Worm (Caenorhabditis elegans): ENCODE measurements around the gene F42A9.11.

DNA sequence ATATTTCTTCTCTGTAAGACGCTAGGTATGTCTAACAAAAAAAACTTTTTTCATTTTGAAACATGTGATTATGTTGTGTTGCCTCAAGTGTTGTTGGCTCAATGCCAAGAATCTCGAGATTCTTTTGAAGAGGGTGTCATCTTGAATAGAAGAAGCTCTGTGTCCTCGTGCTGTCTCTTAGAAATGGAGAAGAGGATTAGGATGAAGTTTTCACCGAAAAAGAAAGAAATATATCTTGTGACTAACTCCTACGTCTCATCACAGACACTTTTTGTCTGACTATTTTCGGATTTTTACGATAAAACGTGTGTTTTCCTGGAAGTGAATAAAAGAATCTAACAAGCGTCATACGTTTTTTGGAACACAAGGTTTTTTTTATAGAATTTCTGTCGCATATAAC lies 39.8 kb upstream of the F42A9.11 start:
- TF ChIP-seq nhr-237 (tag; optimal IDR thresholded peaks at IDR 0.05) = no peak
- no peak for TF ChIP-seq nhr-11 (tag; optimal IDR thresholded peaks at IDR 0.05)
- TF ChIP-seq jun-1 (tag; optimal IDR thresholded peaks at IDR 0.05) = no peak
- TF ChIP-seq lin-15B (tag; optimal IDR thresholded peaks at IDR 0.05) = no peak
- no peak for TF ChIP-seq ama-1 (optimal IDR thresholded peaks at IDR 0.05)
- TF ChIP-seq fkh-10 (GFP tag; optimal IDR thresholded peaks at IDR 0.05) = no peak
- no peak for TF ChIP-seq pha-4 (GFP tag; IDR thresholded peaks at IDR 0.05)
- TF ChIP-seq pha-4 (tag; optimal IDR thresholded peaks at IDR 0.05) = no peak
- TF ChIP-seq egl-27 (tag; optimal IDR thresholded peaks at IDR 0.05) = no peak
- no peak for TF ChIP-seq sdz-12 (GFP tag; optimal IDR thresholded peaks at IDR 0.05)
